Worm (Caenorhabditis elegans) whole organism, young adult: ENCODE data around the gene Y34F4.3.

Source experiments
- ama-1 ChIP-seq, 3 experiments: fragments of 150-350 bp in 1 of 3; sonication (generic microtip) in 2 of 3; optimal IDR thresholded peaks; 2 replicates each; lab custom pipeline; 2014 to 2018; ENCODE audit warnings: missing biosample characterization in 2 of 3, missing genetic modification characterization in 2 of 3, missing genetic modification reagents in 2 of 3
- aptf-3 ChIP-seq: fragments of 200-800 bp; sonication (Bioruptor generic); IDR thresholded peaks from 2 replicates; pipeline ENCODE4 v1.3.6; 2022; ENCODE audit warnings: missing genetic modification characterization, missing compliant biosample characterization
- attf-5 ChIP-seq: fragments of 200-800 bp; sonication (Bioruptor generic); optimal IDR thresholded peaks from 2 replicates; lab custom pipeline; 2018; ENCODE audit warnings: mild to moderate bottlenecking, missing genetic modification characterization, missing compliant biosample characterization
- snpc-4 ChIP-seq, 5 experiments: fragments of 150-350 bp in 1 of 5; sonication (generic microtip) in 4 of 5; optimal IDR thresholded peaks; 2 replicates each; lab custom pipeline; 2014 to 2018; ENCODE audit warnings: missing genetic modification characterization in 5 of 5, missing biosample characterization in 3 of 5, antibody characterized with exemption in 2 of 5, mild to moderate bottlenecking in 2 of 5, missing compliant biosample characterization in 2 of 5, missing genotype in 2 of 5, moderate library complexity in 2 of 5, missing genetic modification reagents in 1 of 5
- unc-62 ChIP-seq: fragments of 150-350 bp; optimal IDR thresholded peaks from 2 replicates; lab custom pipeline; 2014; ENCODE audit warnings: missing biosample characterization, missing genetic modification reagents, missing genetic modification characterization
- zfh-2 ChIP-seq: fragments of 200-800 bp; sonication (Bioruptor generic); conservative IDR thresholded peaks from 2 replicates; pipeline ENCODE4 v1.3.6; 2022; ENCODE audit warnings: missing genetic modification reagents, missing genetic modification characterization, missing compliant biosample characterization
- ztf-26 ChIP-seq: sonication (generic microtip); optimal IDR thresholded peaks from 2 replicates; lab custom pipeline; 2017; ENCODE audit warnings: missing genetic modification characterization, missing compliant biosample characterization

DNA sequence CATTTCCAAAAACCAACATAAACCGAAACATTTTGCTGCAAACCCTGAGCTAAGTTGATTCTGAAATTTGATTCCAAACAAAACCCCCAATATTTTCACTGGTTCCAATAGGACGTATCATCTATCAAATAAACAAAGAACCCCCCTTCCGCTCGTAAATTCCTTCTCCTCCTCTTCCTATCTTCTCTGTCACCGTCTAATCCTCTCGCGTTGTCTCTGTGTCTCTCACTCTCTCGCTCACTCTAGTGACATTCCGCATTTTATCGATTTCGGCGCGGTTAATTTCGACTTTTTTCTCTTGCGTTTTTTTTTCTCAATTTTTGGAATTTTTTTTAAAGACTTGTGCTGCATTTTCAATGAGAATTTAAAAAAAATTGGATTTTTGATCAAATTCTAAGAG is 34.0 kb downstream of the Y34F4.3 start:
- no peak for TF ChIP-seq ztf-26 (tag; lab: Kevin White, UChicago)
- no peak for TF ChIP-seq unc-62 (GFP tag; lab: Kevin White, UChicago)
- no peak for TF ChIP-seq ama-1 (optimal IDR thresholded peaks at IDR 0.05; lab: Kevin White, UChicago)
- no peak for TF ChIP-seq ama-1 (GFP tag; optimal IDR thresholded peaks at IDR 0.05; lab: Kevin White, UChicago)
- no peak for TF ChIP-seq attf-5 (GFP tag; lab: Kevin White, UChicago)
- TF ChIP-seq aptf-3 (GFP tag; lab: Robert Waterston, UW) = no peak
- TF ChIP-seq snpc-4 (GFP tag; optimal IDR thresholded peaks at IDR 0.05; lab: Kevin White, UChicago) = no peak
- TF ChIP-seq snpc-4 (tag; optimal IDR thresholded peaks at IDR 0.05; lab: Kevin White, UChicago) = no peak
- no peak for TF ChIP-seq zfh-2 (GFP tag; lab: Robert Waterston, UW)
